Worm (Caenorhabditis elegans): ENCODE measurements around the gene fipr-12.

- TF ChIP-seq ZK546.5 (tag; optimal IDR thresholded peaks at IDR 0.05): no peak
- TF ChIP-seq zag-1 (tag; optimal IDR thresholded peaks at IDR 0.05): no peak
- TF ChIP-seq snpc-4 (tag; optimal IDR thresholded peaks at IDR 0.05): no peak
- no peak for TF ChIP-seq nhr-237 (tag; optimal IDR thresholded peaks at IDR 0.05)
- TF ChIP-seq R02D3.7 (tag; optimal IDR thresholded peaks at IDR 0.05): no peak
- no peak for TF ChIP-seq fos-1 (tag; optimal IDR thresholded peaks at IDR 0.05)
- TF ChIP-seq unc-62 (GFP tag; optimal IDR thresholded peaks at IDR 0.05): no peak
- TF ChIP-seq ztf-11 (tag; optimal IDR thresholded peaks at IDR 0.05): no peak
- TF ChIP-seq nhr-77 (tag; optimal IDR thresholded peaks at IDR 0.05): no peak
- no peak for TF ChIP-seq aly-2 (tag; optimal IDR thresholded peaks at IDR 0.05)
- no peak for TF ChIP-seq F13H6.1 (tag; optimal IDR thresholded peaks at IDR 0.05)
- TF ChIP-seq ceh-82 (tag; optimal IDR thresholded peaks at IDR 0.05): no peak
- no peak for TF ChIP-seq elt-3 (tag; optimal IDR thresholded peaks at IDR 0.05)
These were observed 15.8 kb upstream of the fipr-12 start for ce11 chrV:9927381-9927780.

Measured in whole organism, L2 larva.